Worm (Caenorhabditis elegans): ENCODE measurements around the gene Y67A10A.2.

DNA sequence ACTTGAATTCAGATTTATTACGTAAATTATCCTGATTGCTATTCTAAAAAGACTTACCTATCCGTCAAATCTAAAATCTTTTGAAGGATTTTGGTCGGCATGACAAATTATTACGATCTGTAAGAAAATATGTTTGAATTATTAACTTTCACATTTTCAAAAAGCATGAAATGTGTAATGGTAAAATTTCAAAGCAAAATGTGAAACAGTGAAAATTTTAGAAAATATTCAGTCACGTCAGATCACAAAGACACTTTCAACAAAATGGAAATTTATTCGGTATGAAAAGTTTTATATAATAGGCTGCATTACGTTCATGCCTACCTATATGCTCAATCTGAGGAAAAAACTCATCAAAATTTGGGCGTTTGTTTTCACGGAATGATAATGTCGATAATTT lies 16.2 kb upstream of the Y67A10A.2 start, which contains the start of gene fbxa-126:
- TF ChIP-seq ceh-36 (tag; optimal IDR thresholded peaks at IDR 0.05) (no peak), ama-1 (optimal IDR thresholded peaks at IDR 0.05) (no peak), flt-1 (GFP tag; IDR thresholded peaks at IDR 0.05) (no peak), tbx-11 (GFP tag; IDR thresholded peaks at IDR 0.05) (no peak)

All from whole organism, early embryonic.